Fruit fly (Drosophila melanogaster) whole organism, embryonic: Measurements from ENCODE around the gene Nos.

Source experiments
- Ada2b ChIP-seq: fragments of 200-800 bp; sonication (Bioruptor generic); IDR thresholded peaks from 2 replicates; pipeline ENCODE4 v1.3.6; 2022; ENCODE audit warnings: missing biosample characterization, missing genetic modification characterization
- BEAF-32 ChIP-seq: fragments of 200-800 bp; sonication (Bioruptor generic); optimal IDR thresholded peaks from 3 replicates; lab custom pipeline; 2017; ENCODE audit warnings: missing biosample characterization, missing genetic modification characterization, mild to moderate bottlenecking, moderate library complexity, missing genetic modification reagents
- Bgb ChIP-seq: fragments of 200-800 bp; sonication (Bioruptor generic); IDR thresholded peaks from 2 replicates; pipeline ENCODE4 v1.3.6; 2022; ENCODE audit warnings: missing biosample characterization, missing genetic modification characterization; ENCODE audit not compliant: partially characterized antibody
- CG10267 ChIP-seq: fragments of 200-800 bp; sonication (Bioruptor generic); optimal IDR thresholded peaks from 2 replicates; lab custom pipeline; 2018; ENCODE audit warnings: missing biosample characterization, mild to moderate bottlenecking, missing genetic modification characterization, moderate library complexity
- CG10366 ChIP-seq: fragments of 200-800 bp; sonication (Bioruptor generic); IDR thresholded peaks from 2 replicates; pipeline ENCODE4 v1.3.6; 2022; ENCODE audit warnings: missing biosample characterization, missing genetic modification characterization
- CG11085 ChIP-seq: fragments of 200-800 bp; sonication (Bioruptor generic); IDR thresholded peaks from 2 replicates; pipeline ENCODE4 v1.3.6; 2022; ENCODE audit warnings: missing biosample characterization, missing genetic modification characterization
- CG12769 ChIP-seq: fragments of 200-800 bp; sonication (Bioruptor generic); optimal IDR thresholded peaks from 2 replicates; lab custom pipeline; 2019; ENCODE audit warnings: missing biosample characterization, mild to moderate bottlenecking, missing genetic modification characterization, moderate library complexity
- CG13296 ChIP-seq: fragments of 200-800 bp; sonication (Bioruptor generic); optimal IDR thresholded peaks from 3 replicates; lab custom pipeline; 2018; ENCODE audit warnings: missing biosample characterization, mild to moderate bottlenecking, missing genetic modification characterization
- CG17361 ChIP-seq: fragments of 200-800 bp; sonication (Bioruptor generic); IDR thresholded peaks from 3 replicates; pipeline ENCODE4 v1.3.6; 2022; ENCODE audit warnings: missing biosample characterization, missing genetic modification characterization
- CG17612 ChIP-seq: fragments of 200-800 bp; sonication (Bioruptor generic); IDR thresholded peaks from 2 replicates; pipeline ENCODE4 v1.3.6; 2022; ENCODE audit warnings: missing biosample characterization, missing genetic modification characterization
- CG18599 ChIP-seq: fragments of 200-800 bp; sonication (Bioruptor generic); optimal IDR thresholded peaks from 3 replicates; lab custom pipeline; 2017; ENCODE audit warnings: missing biosample characterization, missing genetic modification characterization, mild to moderate bottlenecking, moderate library complexity, missing genetic modification reagents
- CG18619 ChIP-seq: fragments of 200-800 bp; sonication (Bioruptor generic); optimal IDR thresholded peaks from 3 replicates; lab custom pipeline; 2017; ENCODE audit warnings: missing biosample characterization, mild to moderate bottlenecking, missing genetic modification characterization
- CG42726 ChIP-seq: fragments of 200-800 bp; sonication (Bioruptor generic); IDR thresholded peaks from 2 replicates; pipeline ENCODE4 v1.3.6; 2022; ENCODE audit warnings: missing biosample characterization, missing genetic modification characterization; ENCODE audit not compliant: partially characterized antibody
- CG4730 ChIP-seq: fragments of 200-800 bp; sonication (Bioruptor generic); IDR thresholded peaks from 2 replicates; pipeline ENCODE4 v1.3.6; 2022; ENCODE audit warnings: missing biosample characterization, missing genetic modification characterization
- CG5180 ChIP-seq: fragments of 200-800 bp; sonication (Bioruptor generic); optimal IDR thresholded peaks from 3 replicates; lab custom pipeline; 2017; ENCODE audit warnings: missing biosample characterization, missing genetic modification characterization, mild to moderate bottlenecking, moderate library complexity, missing genetic modification reagents
- CG6272 ChIP-seq: fragments of 200-800 bp; sonication (Bioruptor generic); IDR thresholded peaks from 2 replicates; pipeline ENCODE4 v1.3.6; 2022; ENCODE audit warnings: missing biosample characterization, missing genetic modification characterization
- CG7786 ChIP-seq: fragments of 200-800 bp; sonication (Bioruptor generic); optimal IDR thresholded peaks from 2 replicates; lab custom pipeline; 2016; ENCODE audit warnings: missing biosample characterization, missing genetic modification characterization
- CG7987 ChIP-seq: fragments of 200-800 bp; sonication (Bioruptor generic); optimal IDR thresholded peaks from 2 replicates; lab custom pipeline; 2018; ENCODE audit warnings: missing biosample characterization, mild to moderate bottlenecking, missing genetic modification characterization, moderate library complexity
- CG8478 ChIP-seq: fragments of >200 bp; optimal IDR thresholded peaks from 2 replicates; lab custom pipeline; 2018
- CG9727 ChIP-seq: fragments of 200-800 bp; sonication (Bioruptor generic); optimal IDR thresholded peaks from 3 replicates; lab custom pipeline; 2017; ENCODE audit warnings: missing biosample characterization, mild to moderate bottlenecking, missing genetic modification characterization
- CG9797 ChIP-seq: fragments of 200-800 bp; sonication (Bioruptor generic); optimal IDR thresholded peaks from 3 replicates; lab custom pipeline; 2018; ENCODE audit warnings: missing biosample characterization, mild to moderate bottlenecking, missing genetic modification characterization
- Camta ChIP-seq: fragments of 200-800 bp; sonication (Bioruptor generic); optimal IDR thresholded peaks from 2 replicates; lab custom pipeline; 2016; ENCODE audit warnings: missing biosample characterization, missing genetic modification characterization
- D19A ChIP-seq: fragments of 200-800 bp; optimal IDR thresholded peaks from 3 replicates; lab custom pipeline; 2019; ENCODE audit warnings: missing biosample characterization, mild to moderate bottlenecking, missing genetic modification characterization, moderate library complexity
- Drgx ChIP-seq: fragments of 200-800 bp; sonication (Bioruptor generic); IDR thresholded peaks from 2 replicates; pipeline ENCODE4 v1.3.6; 2022; ENCODE audit warnings: missing biosample characterization, missing genetic modification characterization
- E2f2 ChIP-seq: fragments of 200-800 bp; sonication (Bioruptor generic); IDR thresholded peaks from 2 replicates; pipeline ENCODE4 v1.3.6; 2022; ENCODE audit warnings: missing biosample characterization, missing genetic modification characterization
- ERR ChIP-seq: fragments of 200-800 bp; sonication (Bioruptor generic); optimal IDR thresholded peaks from 2 replicates; lab custom pipeline; 2016; ENCODE audit warnings: missing biosample characterization, missing genetic modification characterization
- Ets65A ChIP-seq: fragments of 200-800 bp; sonication (Bioruptor generic); peaks from one replicate; lab custom pipeline; 2016; ENCODE audit warnings: missing biosample characterization, missing genetic modification characterization
- Fer1 ChIP-seq: fragments of 200-800 bp; sonication (Bioruptor generic); optimal IDR thresholded peaks from 2 replicates; lab custom pipeline; 2017; ENCODE audit warnings: missing biosample characterization, mild to moderate bottlenecking, missing genetic modification characterization
- Fer2 ChIP-seq: fragments of 200-800 bp; sonication (Bioruptor generic); optimal IDR thresholded peaks from 2 replicates; lab custom pipeline; 2018; ENCODE audit warnings: missing biosample characterization, mild to moderate bottlenecking, missing genetic modification characterization, moderate library complexity
- Gug ChIP-seq: fragments of 200-800 bp; sonication (Bioruptor generic); IDR thresholded peaks from 4 replicates; pipeline ENCODE4 v1.3.6; 2022; ENCODE audit warnings: missing biosample characterization, missing genetic modification characterization
- Lhr ChIP-seq: fragments of 200-800 bp; sonication (Bioruptor generic); optimal IDR thresholded peaks from 3 replicates; lab custom pipeline; 2017; ENCODE audit warnings: mild to moderate bottlenecking, missing biosample characterization, missing genetic modification reagents, missing genetic modification characterization
- Max ChIP-seq: fragments of 200-800 bp; sonication (Bioruptor generic); optimal IDR thresholded peaks from 2 replicates; lab custom pipeline; 2016; ENCODE audit warnings: missing biosample characterization, mild to moderate bottlenecking, missing genetic modification characterization
- Opbp ChIP-seq: fragments of 200-800 bp; sonication (Bioruptor generic); IDR thresholded peaks from 3 replicates; pipeline ENCODE4 v1.3.6; 2022; ENCODE audit warnings: missing biosample characterization, missing genetic modification characterization; ENCODE audit not compliant: partially characterized antibody
- Spps ChIP-seq: fragments of 200-800 bp; sonication (Bioruptor generic); optimal IDR thresholded peaks from 2 replicates; lab custom pipeline; 2018; ENCODE audit warnings: missing biosample characterization, mild to moderate bottlenecking, missing genetic modification characterization
- Trl ChIP-seq, 3 experiments: fragments of >200 bp in 2 of 3; fragments of 200-800 bp in 1 of 3; sonication (Bioruptor generic) in 1 of 3; optimal IDR thresholded peaks; 2 replicates in 1 of 3; 3 replicates in 2 of 3; lab custom pipeline; 2016 to 2017; ENCODE audit warnings: missing biosample characterization in 1 of 3, missing genetic modification characterization in 1 of 3
- ab ChIP-seq: fragments of 200-800 bp; sonication (Bioruptor generic); optimal IDR thresholded peaks from 2 replicates; lab custom pipeline; 2016; ENCODE audit warnings: missing biosample characterization, missing genetic modification characterization
- ac ChIP-seq: fragments of 200-800 bp; sonication (Bioruptor generic); optimal IDR thresholded peaks from 3 replicates; lab custom pipeline; 2017; ENCODE audit warnings: missing biosample characterization, mild to moderate bottlenecking, missing genetic modification characterization
- chm ChIP-seq: fragments of 200-800 bp; sonication (Bioruptor generic); IDR thresholded peaks from 2 replicates; pipeline ENCODE4 v1.3.6; 2022; ENCODE audit warnings: missing biosample characterization, missing genetic modification characterization
- dysf ChIP-seq: fragments of 200-800 bp; sonication (Bioruptor generic); IDR thresholded peaks from 3 replicates; pipeline ENCODE4 v1.3.6; 2022; ENCODE audit warnings: missing biosample characterization, missing genetic modification characterization
- ems ChIP-seq: fragments of 200-800 bp; sonication (Bioruptor generic); optimal IDR thresholded peaks from 3 replicates; lab custom pipeline; 2016; ENCODE audit warnings: missing biosample characterization, missing genetic modification characterization
- eyg ChIP-seq: fragments of 200-800 bp; sonication (Bioruptor generic); optimal IDR thresholded peaks from 3 replicates; lab custom pipeline; 2016; ENCODE audit warnings: missing biosample characterization, missing genetic modification characterization
- fd3F ChIP-seq: fragments of 200-800 bp; sonication (Bioruptor generic); optimal IDR thresholded peaks from 2 replicates; lab custom pipeline; 2018; ENCODE audit warnings: missing biosample characterization, mild to moderate bottlenecking, missing genetic modification characterization, moderate library complexity
- hkb ChIP-seq, 2 experiments: fragments of 200-800 bp in 1 of 2; fragments of >200 bp in 1 of 2; sonication (Bioruptor generic) in 1 of 2; IDR thresholded peaks in 1 of 2; optimal IDR thresholded peaks in 1 of 2; 2 replicates each; pipeline versions ENCODE4 v1.3.6 to Lab custom; 2017 to 2022; ENCODE audit warnings: missing biosample characterization in 1 of 2, missing genetic modification characterization in 1 of 2
- lov ChIP-seq, 2 experiments: fragments of 200-800 bp in 1 of 2; fragments of >200 bp in 1 of 2; sonication (Bioruptor generic) in 1 of 2; IDR thresholded peaks in 1 of 2; optimal IDR thresholded peaks in 1 of 2; 2 replicates in 1 of 2; 3 replicates in 1 of 2; pipeline versions ENCODE4 v1.3.6 to Lab custom; 2017 to 2022; ENCODE audit warnings: missing biosample characterization in 1 of 2, missing genetic modification characterization in 1 of 2
- mirr ChIP-seq: fragments of 200-800 bp; sonication (Bioruptor generic); optimal IDR thresholded peaks from 3 replicates; lab custom pipeline; 2018; ENCODE audit warnings: missing biosample characterization, mild to moderate bottlenecking, missing genetic modification characterization
- onecut ChIP-seq: fragments of 200-800 bp; sonication (Bioruptor generic); IDR thresholded peaks from 2 replicates; pipeline ENCODE4 v1.3.6; 2022; ENCODE audit warnings: missing biosample characterization, missing genetic modification characterization
- slbo ChIP-seq: fragments of 200-800 bp; sonication (Bioruptor generic); IDR thresholded peaks from 2 replicates; pipeline ENCODE4 v1.3.6; 2022; ENCODE audit warnings: missing biosample characterization, missing genetic modification characterization
- tgo ChIP-seq: fragments of 200-800 bp; sonication (Bioruptor generic); IDR thresholded peaks from 3 replicates; pipeline ENCODE4 v1.3.6; 2022; ENCODE audit warnings: missing biosample characterization, missing genetic modification characterization

Nos gene

dm6 chr2L:10856328-10856942, 19.1 kb upstream of the Nos start, which contains the start of gene Dnz1 (continued):
- TF ChIP-seq CG12769 (tag; lab: Kevin White, UChicago) (no peak), CG9727 (GFP tag; lab: Kevin White, UChicago) (peak; percentile 43), CG17361 (GFP tag; lab: Robert Waterston, UW) (peak; percentile 64), hkb (optimal IDR thresholded peaks at IDR 0.05; lab: Kevin White, UChicago) (no peak), hkb (GFP tag; IDR thresholded peaks at IDR 0.05; lab: Robert Waterston, UW) (0 out of 2 replicates have a peak, but pooled peaks have one; percentile 35), E2f2 (GFP tag; lab: Robert Waterston, UW) (peak; percentile 51), Opbp (GFP tag; lab: Robert Waterston, UW) (peak; percentile 25; the same call in 1 of the 3 replicates), CG8478 (lab: Kevin White, UChicago) (no peak), mirr (GFP tag; lab: Kevin White, UChicago) (no peak), Bgb (GFP tag; lab: Robert Waterston, UW) (no peak), ab (no peak), CG42726 (no peak), fd3F (GFP tag; lab: Kevin White, UChicago) (peak; percentile 34), CG13296 (GFP tag; lab: Kevin White, UChicago) (peak; percentile 48), CG17612 (no peak), CG5180 (GFP tag; lab: Kevin White, UChicago) (peak; percentile 14), Ets65A (peak; percentile 78), Fer2 (tag; lab: Kevin White, UChicago) (no peak), lov (optimal IDR thresholded peaks at IDR 0.05; lab: Kevin White, UChicago) (no peak), lov (GFP tag; IDR thresholded peaks at IDR 0.05; lab: Robert Waterston, UW) (no peak), CG7786 (GFP tag; lab: Kevin White, UChicago) (no peak), CG11085 (GFP tag; lab: Robert Waterston, UW) (no peak), BEAF-32 (peak; percentile 5), dysf (GFP tag; lab: Robert Waterston, UW) (peak; percentile 74; the same call in 2 of the 3 replicates), Lhr (no peak), onecut (0 out of 2 replicates have a peak, but pooled peaks have one; percentile 4), Spps (tag; lab: Kevin White, UChicago) (no peak), Camta (GFP tag; lab: Kevin White, UChicago) (peak; percentile 3), CG10366 (GFP tag; lab: Robert Waterston, UW) (peak; percentile 58), CG10267 (tag; lab: Kevin White, UChicago) (peak; percentile 31), ac (GFP tag; lab: Kevin White, UChicago) (no peak), CG18599 (GFP tag; lab: Kevin White, UChicago) (peak; percentile 58), CG4730 (GFP tag; lab: Robert Waterston, UW) (no peak), Gug (GFP tag; lab: Robert Waterston, UW) (peak; percentile 50; the same call in 2 of the 4 replicates), ems (GFP tag; lab: Kevin White, UChicago) (peak; percentile 9), eyg (no peak), chm (peak; percentile 58), Fer1 (GFP tag; lab: Kevin White, UChicago) (peak; percentile 43), Max (GFP tag; lab: Kevin White, UChicago) (no peak), CG9797 (GFP tag; lab: Kevin White, UChicago) (peak; percentile 50), CG6272 (no peak), Ada2b (GFP tag; lab: Robert Waterston, UW) (peak; percentile 49), D19A (tag; lab: Kevin White, UChicago) (peak; percentile 23), Trl (optimal IDR thresholded peaks at IDR 0.05; lab: Kevin White, UChicago) (no peak), Trl (GFP tag; optimal IDR thresholded peaks at IDR 0.05; lab: Kevin White, UChicago) (peak; percentile 62), tgo (GFP tag; lab: Robert Waterston, UW) (peak; percentile 62; the same call in 2 of the 3 replicates), ERR (GFP tag; lab: Kevin White, UChicago) (no peak), CG7987 (GFP tag; lab: Kevin White, UChicago) (peak; percentile 4), Drgx (GFP tag; lab: Robert Waterston, UW) (peak; percentile 40; the same call in 1 of the 2 replicates), slbo (GFP tag; lab: Robert Waterston, UW) (peak; percentile 92), CG18619 (GFP tag; lab: Kevin White, UChicago) (no peak)
